Fruit fly (Drosophila melanogaster): ENCODE measurements around the gene CheA87a.

- no peak for TF ChIP-seq CG1620 (GFP tag; optimal IDR thresholded peaks at IDR 0.05)
- no peak for TF ChIP-seq toe (GFP tag; optimal IDR thresholded peaks at IDR 0.05)
- no peak for TF ChIP-seq Clk (GFP tag; optimal IDR thresholded peaks at IDR 0.05)
- no peak for TF ChIP-seq ovo (GFP tag; optimal IDR thresholded peaks at IDR 0.05)
- TF ChIP-seq CG33017 (tag; optimal IDR thresholded peaks at IDR 0.05) = no peak
- peak; percentile 56 for TF ChIP-seq kay (GFP tag; ENCODE audit: borderline replicate concordance)
- no peak for TF ChIP-seq tj (GFP tag; optimal IDR thresholded peaks at IDR 0.05)
- TF ChIP-seq pad (GFP tag; optimal IDR thresholded peaks at IDR 0.05) = no peak
- no peak for TF ChIP-seq CG5204 (GFP tag; optimal IDR thresholded peaks at IDR 0.05)
- no peak for TF ChIP-seq bab1 (GFP tag; optimal IDR thresholded peaks at IDR 0.05)
- no peak for TF ChIP-seq Hr96 (GFP tag; optimal IDR thresholded peaks at IDR 0.05)
- TF ChIP-seq CG14711 (tag; optimal IDR thresholded peaks at IDR 0.05) = no peak
Observed at dm6 chr3R:13365665-13366414, 3.6 kb upstream of the CheA87a start.

Measured in whole organism, adult.